Worm (Caenorhabditis elegans): ENCODE results near the gene atgl-1.

Gene atgl-1

DNA sequence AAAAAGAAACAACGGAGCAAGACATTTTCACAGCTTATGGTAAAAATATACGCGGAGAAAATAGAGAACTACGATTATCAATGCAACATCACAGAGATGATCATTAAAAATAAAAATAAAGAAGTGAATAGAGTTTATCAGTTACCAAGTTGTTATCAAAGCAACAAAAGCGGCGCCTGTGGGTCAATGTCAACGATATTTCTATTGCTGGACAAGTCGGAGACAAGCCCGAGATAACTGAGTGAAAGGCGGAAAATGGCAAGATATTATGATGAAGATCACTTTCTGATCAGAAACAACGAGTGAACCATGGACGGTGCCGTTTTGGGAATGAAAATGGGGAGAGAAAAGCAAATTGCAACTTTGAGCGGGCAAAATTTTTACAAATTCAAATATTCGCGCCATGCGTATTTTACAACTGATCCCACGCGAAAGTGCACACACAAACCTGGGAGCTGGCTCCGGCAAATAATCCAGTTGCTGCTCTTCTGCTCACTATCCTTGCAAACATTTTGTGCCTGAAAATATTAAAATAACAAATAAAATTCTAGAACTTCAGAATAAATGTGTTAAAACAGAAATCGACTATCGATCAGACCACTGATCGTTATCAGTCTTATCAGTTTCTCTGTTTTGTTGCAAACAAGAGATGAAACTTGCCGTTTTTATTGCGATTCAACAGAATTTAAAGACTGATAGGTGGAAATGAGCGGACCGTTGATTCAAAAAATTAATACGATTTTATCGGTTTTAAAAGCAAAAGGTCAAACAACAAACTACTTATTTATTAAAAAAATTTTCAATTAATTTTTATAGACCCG, 23.3 kb upstream of the atgl-1 start, which contains the start of gene mel-32:
Gene mel-32, minus strand, starts transcription at position 696 of the 821 bp plus-strand sequence.
- peak; percentile 50; the same call in 1 of the 2 replicates for TF ChIP-seq hmg-1.2 (GFP tag; IDR thresholded peaks at IDR 0.05)
- no peak for TF ChIP-seq F22D6.2 (tag; optimal IDR thresholded peaks at IDR 0.05)
- TF ChIP-seq bed-1 (GFP tag; IDR thresholded peaks at IDR 0.05), result no peak
- peak in 1 of 2 experiments; percentile 21 for TF ChIP-seq let-607 (tag; optimal IDR thresholded peaks at IDR 0.05)
- no peak for TF ChIP-seq sdz-38 (tag; optimal IDR thresholded peaks at IDR 0.05)
- TF ChIP-seq dpl-1 (GFP tag; optimal IDR thresholded peaks at IDR 0.05), result peak; percentile 89
- TF ChIP-seq nfyb-1 (GFP tag; IDR thresholded peaks at IDR 0.05), result peak; percentile 49; the same call in 1 of the 2 replicates
- TF ChIP-seq nhr-80 (tag; optimal IDR thresholded peaks at IDR 0.05), result peak; percentile 17
- peak; percentile 88 for TF ChIP-seq madf-8 (GFP tag; conservative IDR thresholded peaks at IDR 0.05)
- no peak for TF ChIP-seq Y56A3A.18 (GFP tag; IDR thresholded peaks at IDR 0.05)
- TF ChIP-seq F49E8.2 (tag; optimal IDR thresholded peaks at IDR 0.05; ENCODE audit: insufficient read depth), result no peak
- no peak for TF ChIP-seq hlh-26 (GFP tag; conservative IDR thresholded peaks at IDR 0.05)
- no peak for TF ChIP-seq attf-5 (GFP tag; optimal IDR thresholded peaks at IDR 0.05)
- no peak for TF ChIP-seq hmg-20 (GFP tag; IDR thresholded peaks at IDR 0.05)
- TF ChIP-seq rpc-1 (optimal IDR thresholded peaks at IDR 0.05), result no peak
- TF ChIP-seq rpc-1 (tag; optimal IDR thresholded peaks at IDR 0.05), result no peak
- TF ChIP-seq F57C9.4 (tag; optimal IDR thresholded peaks at IDR 0.05), result no peak
- peak; percentile 72; the same call in 1 of the 2 replicates for TF ChIP-seq Y79H2A.3 (GFP tag; conservative IDR thresholded peaks at IDR 0.05)
- TF ChIP-seq B0035.1 (tag; optimal IDR thresholded peaks at IDR 0.05), result no peak
- TF ChIP-seq T07F8.4 (tag; optimal IDR thresholded peaks at IDR 0.05), result no peak
- TF ChIP-seq lin-40 (tag; optimal IDR thresholded peaks at IDR 0.05), result peak; percentile 3
- TF ChIP-seq madf-6 (GFP tag; IDR thresholded peaks at IDR 0.05), result peak; percentile 96
- TF ChIP-seq snpc-1.1 (tag; optimal IDR thresholded peaks at IDR 0.05; ENCODE audit: insufficient read depth), result no peak
- peak; percentile 79 for TF ChIP-seq hsf-1 (GFP tag; IDR thresholded peaks at IDR 0.05)
- TF ChIP-seq D2030.7 (GFP tag; IDR thresholded peaks at IDR 0.05), result peak; percentile 91
- TF ChIP-seq athp-1 (tag; optimal IDR thresholded peaks at IDR 0.05), result no peak
- no peak for TF ChIP-seq ztf-25 (GFP tag; IDR thresholded peaks at IDR 0.05)
- TF ChIP-seq F57A8.1 (GFP tag; optimal IDR thresholded peaks at IDR 0.05), result no peak
- TF ChIP-seq ccch-3 (GFP tag; optimal IDR thresholded peaks at IDR 0.05), result no peak
- no peak for TF ChIP-seq mxl-1 (tag; optimal IDR thresholded peaks at IDR 0.05)
- TF ChIP-seq tbp1 (GFP tag; optimal IDR thresholded peaks at IDR 0.05), result peak; percentile 24
- TF ChIP-seq lin-26 (GFP tag; IDR thresholded peaks at IDR 0.05), result peak; percentile 67; the same call in 1 of the 2 replicates
- 0 out of 2 replicates have a peak, but pooled peaks have one; percentile 30 for TF ChIP-seq aptf-2 (GFP tag; conservative IDR thresholded peaks at IDR 0.05)
- TF ChIP-seq hlh-12 (tag; optimal IDR thresholded peaks at IDR 0.05), result no peak
- TF ChIP-seq rcor-1 (GFP tag; IDR thresholded peaks at IDR 0.05), result no peak
- TF ChIP-seq egl-44 (GFP tag; IDR thresholded peaks at IDR 0.05), result no peak
- TF ChIP-seq repo-1 (tag; optimal IDR thresholded peaks at IDR 0.05), result peak; percentile 38
- no peak for TF ChIP-seq chd-7 (tag; optimal IDR thresholded peaks at IDR 0.05)
- no peak for TF ChIP-seq atf-7 (tag; optimal IDR thresholded peaks at IDR 0.05)
- TF ChIP-seq ztf-26 (tag; optimal IDR thresholded peaks at IDR 0.05), result no peak
- TF ChIP-seq ZK185.1 (tag; optimal IDR thresholded peaks at IDR 0.05; ENCODE audit: poor library complexity, severe bottlenecking), result peak; percentile 64
- TF ChIP-seq K12H6.12 (tag; optimal IDR thresholded peaks at IDR 0.05), result no peak
- TF ChIP-seq lsl-1 (GFP tag; optimal IDR thresholded peaks at IDR 0.05), result peak; percentile 76
- no peak for TF ChIP-seq aptf-3 (GFP tag; IDR thresholded peaks at IDR 0.05)
- TF ChIP-seq mcd-1 (GFP tag; IDR thresholded peaks at IDR 0.05), result peak; percentile 49
- TF ChIP-seq C17E4.6 (GFP tag; IDR thresholded peaks at IDR 0.05), result peak; percentile 65; the same call in 1 of the 2 replicates
- no peak for TF ChIP-seq let-526 (GFP tag; IDR thresholded peaks at IDR 0.05)
- peak; percentile 79 for TF ChIP-seq ekl-4 (GFP tag; IDR thresholded peaks at IDR 0.05)
